Fruit fly (Drosophila melanogaster) whole organism, embryonic: ENCODE measurements around the gene betaTub65B.
A peak's percentile ranks its signal among the peaks of the same experiment; 100 is the strongest.

Experiments used
- Awh ChIP-seq: fragments of 200-800 bp; sonication (Bioruptor generic); IDR thresholded peaks from 2 replicates; pipeline ENCODE4, ENCODE4 v1.3.6; 2022; ENCODE audit warnings: missing biosample characterization, missing genetic modification characterization
- Bdp1 ChIP-seq: fragments of 200-800 bp; sonication (Bioruptor generic); optimal IDR thresholded peaks from 3 replicates; lab custom pipeline; 2016; ENCODE audit warnings: missing biosample characterization, missing genetic modification characterization
- CG10209 ChIP-seq: fragments of 200-800 bp; sonication (Bioruptor generic); optimal IDR thresholded peaks from 3 replicates; lab custom pipeline; 2017; ENCODE audit warnings: missing biosample characterization, mild to moderate bottlenecking, missing genetic modification characterization, missing genetic modification reagents
- CG10431 ChIP-seq: fragments of 200-800 bp; sonication (Bioruptor generic); optimal IDR thresholded peaks from 3 replicates; lab custom pipeline; 2018; ENCODE audit warnings: missing biosample characterization, mild to moderate bottlenecking, missing genetic modification characterization
- CG12942 ChIP-seq: fragments of 200-800 bp; sonication (Bioruptor generic); optimal IDR thresholded peaks from 3 replicates; lab custom pipeline; 2016; ENCODE audit warnings: missing biosample characterization, missing genetic modification characterization
- CG14050 ChIP-seq: fragments of 200-800 bp; sonication (Bioruptor generic); IDR thresholded peaks from 3 replicates; pipeline ENCODE4 v1.3.6; 2022; ENCODE audit warnings: missing biosample characterization, missing genetic modification characterization
- CG14965 ChIP-seq: fragments of 200-800 bp; sonication (Bioruptor generic); optimal IDR thresholded peaks from 2 replicates; lab custom pipeline; 2016; ENCODE audit warnings: missing biosample characterization, missing genetic modification characterization, borderline replicate concordance
- CG17328 ChIP-seq: fragments of 200-800 bp; sonication (Bioruptor generic); IDR thresholded peaks from 2 replicates; pipeline ENCODE4 v1.3.6; 2022; ENCODE audit warnings: missing biosample characterization, missing genetic modification characterization
- CG17385 ChIP-seq: fragments of 200-800 bp; sonication (Bioruptor generic); optimal IDR thresholded peaks from 3 replicates; lab custom pipeline; 2018; ENCODE audit warnings: missing biosample characterization, mild to moderate bottlenecking, missing genetic modification characterization
- CG18476 ChIP-seq: fragments of 200-800 bp; sonication (Bioruptor generic); optimal IDR thresholded peaks from 2 replicates; lab custom pipeline; 2016; ENCODE audit warnings: missing biosample characterization, mild to moderate bottlenecking, missing genetic modification characterization
- CG18619 ChIP-seq: fragments of 200-800 bp; sonication (Bioruptor generic); optimal IDR thresholded peaks from 3 replicates; lab custom pipeline; 2017; ENCODE audit warnings: missing biosample characterization, mild to moderate bottlenecking, missing genetic modification characterization
- CG30020 ChIP-seq: fragments of 200-800 bp; optimal IDR thresholded peaks from 2 replicates; lab custom pipeline; 2019; ENCODE audit warnings: missing biosample characterization, mild to moderate bottlenecking, missing genetic modification characterization, moderate library complexity
- CG32767 ChIP-seq: fragments of 200-800 bp; sonication (Bioruptor generic); IDR thresholded peaks from 2 replicates; pipeline ENCODE4 v1.3.6; 2022; ENCODE audit warnings: missing biosample characterization, missing genetic modification characterization
- CG4730 ChIP-seq: fragments of 200-800 bp; sonication (Bioruptor generic); IDR thresholded peaks from 2 replicates; pipeline ENCODE4 v1.3.6; 2022; ENCODE audit warnings: missing biosample characterization, missing genetic modification characterization
- D19A ChIP-seq: fragments of 200-800 bp; optimal IDR thresholded peaks from 3 replicates; lab custom pipeline; 2019; ENCODE audit warnings: missing biosample characterization, mild to moderate bottlenecking, missing genetic modification characterization, moderate library complexity
- Doc2 ChIP-seq: fragments of 200-800 bp; sonication (Bioruptor generic); IDR thresholded peaks from 2 replicates; pipeline ENCODE4 v1.3.6; 2022; ENCODE audit warnings: missing biosample characterization, missing genetic modification characterization
- Fer1 ChIP-seq: fragments of 200-800 bp; sonication (Bioruptor generic); optimal IDR thresholded peaks from 2 replicates; lab custom pipeline; 2017; ENCODE audit warnings: missing biosample characterization, mild to moderate bottlenecking, missing genetic modification characterization
- Fer2 ChIP-seq: fragments of 200-800 bp; sonication (Bioruptor generic); optimal IDR thresholded peaks from 2 replicates; lab custom pipeline; 2018; ENCODE audit warnings: missing biosample characterization, mild to moderate bottlenecking, missing genetic modification characterization, moderate library complexity
- HLH3B ChIP-seq: fragments of 200-800 bp; sonication (Bioruptor generic); IDR thresholded peaks from 2 replicates; pipeline ENCODE4 v1.3.6; 2022; ENCODE audit warnings: missing biosample characterization, missing genetic modification characterization
- HLH54F ChIP-seq: fragments of 200-800 bp; sonication (Bioruptor generic); optimal IDR thresholded peaks from 3 replicates; lab custom pipeline; 2016; ENCODE audit warnings: missing biosample characterization, missing genetic modification characterization
- Hey ChIP-seq: fragments of 200-800 bp; sonication (Bioruptor generic); optimal IDR thresholded peaks from 3 replicates; lab custom pipeline; 2018; ENCODE audit warnings: missing biosample characterization, mild to moderate bottlenecking, missing genetic modification characterization
- NFAT ChIP-seq: fragments of 200-800 bp; sonication (Bioruptor generic); IDR thresholded peaks from 2 replicates; pipeline ENCODE4 v1.3.6; 2022; ENCODE audit warnings: missing biosample characterization, missing genetic modification characterization
- Ravus ChIP-seq: fragments of 200-800 bp; sonication (Bioruptor generic); IDR thresholded peaks from 2 replicates; pipeline ENCODE4 v1.3.6; 2022; ENCODE audit warnings: missing biosample characterization, missing genetic modification characterization
- Taf1 ChIP-seq: fragments of 200-800 bp; sonication (Bioruptor generic); IDR thresholded peaks from 2 replicates; pipeline ENCODE4 v1.3.6; 2022; ENCODE audit warnings: missing biosample characterization, missing genetic modification characterization
- Tbp ChIP-seq: fragments of >200 bp; optimal IDR thresholded peaks from 2 replicates; lab custom pipeline; 2018; ENCODE audit warnings: missing biosample characterization, missing genetic modification characterization
- abd-A ChIP-seq: fragments of 200-800 bp; sonication (Bioruptor generic); optimal IDR thresholded peaks from 3 replicates; lab custom pipeline; 2019; ENCODE audit warnings: missing biosample characterization, mild to moderate bottlenecking, missing genetic modification characterization, moderate library complexity
- br ChIP-seq: fragments of >200 bp; optimal IDR thresholded peaks from 2 replicates; lab custom pipeline; 2017
- caup ChIP-seq: fragments of 200-800 bp; sonication (Bioruptor generic); optimal IDR thresholded peaks from 3 replicates; lab custom pipeline; 2017; ENCODE audit warnings: missing biosample characterization, mild to moderate bottlenecking, missing genetic modification characterization, moderate library complexity; ENCODE audit not compliant: severe bottlenecking
- chn ChIP-seq: fragments of 200-800 bp; sonication (Bioruptor generic); optimal IDR thresholded peaks from 2 replicates; lab custom pipeline; 2016; ENCODE audit warnings: missing biosample characterization, missing genetic modification characterization
- ci ChIP-seq: fragments of 200-800 bp; sonication (Bioruptor generic); IDR thresholded peaks from 3 replicates; pipeline ENCODE4 v1.3.6; 2022; ENCODE audit warnings: missing biosample characterization, missing genetic modification characterization
- crol ChIP-seq: fragments of 200-800 bp; sonication (Bioruptor generic); IDR thresholded peaks from 2 replicates; pipeline ENCODE4 v1.3.6; 2022; ENCODE audit warnings: missing biosample characterization, missing genetic modification characterization
- da ChIP-seq: fragments of 200-800 bp; sonication (Bioruptor generic); optimal IDR thresholded peaks from 2 replicates; lab custom pipeline; 2016; ENCODE audit warnings: missing biosample characterization, missing genetic modification characterization
- dimm ChIP-seq: fragments of 200-800 bp; sonication (Bioruptor generic); IDR thresholded peaks from 2 replicates; pipeline ENCODE4 v1.3.6; 2022; ENCODE audit warnings: missing biosample characterization, missing genetic modification characterization
- dmrt99B ChIP-seq: fragments of 200-800 bp; sonication (Bioruptor generic); optimal IDR thresholded peaks from 2 replicates; lab custom pipeline; 2018; ENCODE audit warnings: missing biosample characterization, mild to moderate bottlenecking, missing genetic modification characterization, moderate library complexity
- eyg ChIP-seq: fragments of 200-800 bp; sonication (Bioruptor generic); optimal IDR thresholded peaks from 3 replicates; lab custom pipeline; 2016; ENCODE audit warnings: missing biosample characterization, missing genetic modification characterization
- fd64A ChIP-seq: fragments of 200-800 bp; sonication (Bioruptor generic); optimal IDR thresholded peaks from 3 replicates; lab custom pipeline; 2018; ENCODE audit warnings: missing biosample characterization, mild to moderate bottlenecking, missing genetic modification characterization
- fd96Cb ChIP-seq: fragments of 200-800 bp; sonication (Bioruptor generic); optimal IDR thresholded peaks from 2 replicates; lab custom pipeline; 2018; ENCODE audit warnings: missing biosample characterization, mild to moderate bottlenecking, missing genetic modification characterization, moderate library complexity
- grn ChIP-seq: fragments of 200-800 bp; sonication (Bioruptor generic); optimal IDR thresholded peaks from 3 replicates; lab custom pipeline; 2017; ENCODE audit warnings: missing biosample characterization, missing genetic modification characterization
- h ChIP-seq: fragments of >200 bp; optimal IDR thresholded peaks from 2 replicates; lab custom pipeline; 2017
- jumu ChIP-seq: fragments of 200-800 bp; sonication (Bioruptor generic); optimal IDR thresholded peaks from 3 replicates; lab custom pipeline; 2016; ENCODE audit warnings: missing biosample characterization, missing genetic modification characterization
- kni ChIP-seq: fragments of 200-800 bp; sonication (Bioruptor generic); optimal IDR thresholded peaks from 3 replicates; lab custom pipeline; 2017; ENCODE audit warnings: mild to moderate bottlenecking, missing biosample characterization, missing genetic modification reagents, missing genetic modification characterization
- oc ChIP-seq: fragments of 200-800 bp; sonication (Bioruptor generic); optimal IDR thresholded peaks from 2 replicates; lab custom pipeline; 2018; ENCODE audit warnings: missing biosample characterization, mild to moderate bottlenecking, missing genetic modification characterization, moderate library complexity
- pb ChIP-seq: fragments of 200-800 bp; sonication (Bioruptor generic); optimal IDR thresholded peaks from 3 replicates; lab custom pipeline; 2016; ENCODE audit warnings: missing biosample characterization, missing genetic modification characterization
- peb ChIP-seq: fragments of 200-800 bp; sonication (Bioruptor generic); IDR thresholded peaks from 2 replicates; pipeline ENCODE4 v1.3.6; 2022; ENCODE audit warnings: missing biosample characterization, missing genetic modification characterization
- rib ChIP-seq: fragments of 200-800 bp; sonication (Bioruptor generic); IDR thresholded peaks from 2 replicates; pipeline ENCODE4 v1.3.6; 2022; ENCODE audit warnings: missing biosample characterization, missing genetic modification characterization
- row ChIP-seq: fragments of 200-800 bp; sonication (Bioruptor generic); IDR thresholded peaks from 3 replicates; pipeline ENCODE4 v1.3.6; 2022; ENCODE audit warnings: missing biosample characterization, missing genetic modification characterization
- run ChIP-seq: fragments of 200-800 bp; sonication (Bioruptor generic); optimal IDR thresholded peaks from 3 replicates; lab custom pipeline; 2018; ENCODE audit warnings: missing biosample characterization, mild to moderate bottlenecking, missing genetic modification characterization
- sd ChIP-seq: fragments of 200-800 bp; sonication (Bioruptor generic); optimal IDR thresholded peaks from 3 replicates; lab custom pipeline; 2018; ENCODE audit warnings: missing biosample characterization, mild to moderate bottlenecking, missing genetic modification characterization, moderate library complexity
- sens ChIP-seq: fragments of 200-800 bp; sonication (Bioruptor generic); peaks from one replicate; lab custom pipeline; 2016; ENCODE audit warnings: missing biosample characterization, missing genetic modification characterization
- sqz ChIP-seq: fragments of 200-800 bp; sonication (Bioruptor generic); optimal IDR thresholded peaks from 3 replicates; lab custom pipeline; 2018; ENCODE audit warnings: missing biosample characterization, mild to moderate bottlenecking, missing genetic modification characterization
- toy ChIP-seq: fragments of 200-800 bp; sonication (Bioruptor generic); IDR thresholded peaks from 2 replicates; pipeline ENCODE4 v1.3.6; 2022; ENCODE audit warnings: missing biosample characterization, missing genetic modification characterization
- wor ChIP-seq: fragments of 200-800 bp; sonication (Bioruptor generic); IDR thresholded peaks from 2 replicates; pipeline ENCODE4 v1.3.6; 2022; ENCODE audit warnings: missing biosample characterization, missing genetic modification characterization
- z ChIP-seq: fragments of 200-800 bp; sonication (Bioruptor generic); IDR thresholded peaks from 3 replicates; pipeline ENCODE4 v1.3.6; 2022; ENCODE audit warnings: missing biosample characterization, missing genetic modification characterization

betaTub65B gene

DNA sequence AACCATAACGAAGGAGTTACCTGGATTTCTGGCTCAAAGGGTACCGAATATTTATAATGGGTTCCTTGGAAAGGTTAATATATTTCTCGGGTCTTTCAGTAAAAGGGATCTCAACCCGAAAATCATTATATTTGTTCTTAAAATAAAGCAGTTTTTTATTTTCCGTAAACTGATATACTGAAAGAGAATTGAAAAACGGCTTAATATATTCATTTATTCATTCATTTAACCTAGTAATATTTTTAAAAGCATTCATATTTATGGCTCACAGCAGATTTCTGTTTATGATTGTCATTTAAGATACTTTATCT lies 33.7 kb upstream of the betaTub65B start (continued):
- TF ChIP-seq Tbp (GFP tag; lab: Kevin White, UChicago) (no peak), CG17328 (GFP tag; lab: Robert Waterston, UW) (0 out of 2 replicates have a peak, but pooled peaks have one; percentile 0), jumu (GFP tag; lab: Kevin White, UChicago) (no peak), fd96Cb (tag; lab: Kevin White, UChicago) (no peak), da (GFP tag; lab: Kevin White, UChicago) (no peak), run (no peak)

DNA sequence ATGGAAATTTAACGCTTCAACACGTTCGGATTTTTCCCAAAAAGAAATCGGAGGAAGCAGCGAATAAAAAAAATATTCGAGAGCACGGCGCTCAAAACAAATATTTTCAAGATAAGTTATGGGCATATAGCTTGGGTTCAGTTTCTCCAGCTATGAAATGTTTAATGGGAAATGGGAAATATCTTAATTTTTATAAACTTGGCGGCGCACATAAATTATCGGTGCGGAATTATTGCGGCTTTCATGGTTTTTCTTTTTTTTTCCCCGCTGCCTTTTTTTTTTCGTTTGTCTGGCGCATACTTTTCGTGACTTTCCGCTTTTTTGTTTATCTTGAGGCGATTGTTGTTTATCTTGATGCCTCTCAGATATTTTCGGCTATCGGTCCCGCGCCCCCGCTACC lies 32.5 kb upstream of the betaTub65B start:
- TF ChIP-seq Bdp1 (GFP tag; lab: Kevin White, UChicago), result no peak
- TF ChIP-seq pb (GFP tag; lab: Kevin White, UChicago), result no peak
- peak; percentile 51; the same call in 1 of the 2 replicates for TF ChIP-seq crol (GFP tag; lab: Robert Waterston, UW)
- TF ChIP-seq sens (GFP tag; lab: Kevin White, UChicago), result peak; percentile 23
- no peak for TF ChIP-seq CG10209 (GFP tag; lab: Kevin White, UChicago)
- peak; percentile 67 for TF ChIP-seq abd-A (tag; lab: Kevin White, UChicago)
- no peak for TF ChIP-seq CG4730 (GFP tag; lab: Robert Waterston, UW)
- TF ChIP-seq Ravus (GFP tag; lab: Robert Waterston, UW), result no peak
- no peak for TF ChIP-seq rib (GFP tag; lab: Robert Waterston, UW)
- no peak for TF ChIP-seq chn
- TF ChIP-seq CG30020, result no peak
- no peak for TF ChIP-seq dimm (GFP tag; lab: Robert Waterston, UW)
- TF ChIP-seq CG18476 (GFP tag; lab: Kevin White, UChicago), result no peak
- TF ChIP-seq dmrt99B (tag; lab: Kevin White, UChicago), result no peak
- TF ChIP-seq h, result no peak
- no peak for TF ChIP-seq Taf1 (GFP tag; lab: Robert Waterston, UW)
- TF ChIP-seq z (GFP tag; lab: Robert Waterston, UW), result no peak
- TF ChIP-seq CG17385, result no peak
- peak; percentile 77 for TF ChIP-seq sqz (GFP tag; lab: Kevin White, UChicago)
- no peak for TF ChIP-seq toy (GFP tag; lab: Robert Waterston, UW)
- no peak for TF ChIP-seq fd64A
- no peak for TF ChIP-seq br (lab: Kevin White, UChicago)
- TF ChIP-seq Fer2 (tag; lab: Kevin White, UChicago), result no peak
- TF ChIP-seq NFAT (GFP tag; lab: Robert Waterston, UW), result no peak
- no peak for TF ChIP-seq row (GFP tag; lab: Robert Waterston, UW)
- TF ChIP-seq CG14965 (GFP tag; lab: Kevin White, UChicago), result no peak
- TF ChIP-seq eyg (GFP tag; lab: Kevin White, UChicago), result no peak
- TF ChIP-seq oc (tag; lab: Kevin White, UChicago), result peak; percentile 32
- no peak for TF ChIP-seq CG14050
- no peak for TF ChIP-seq CG10431
- no peak for TF ChIP-seq Awh (GFP tag; lab: Robert Waterston, UW)
- TF ChIP-seq HLH54F (GFP tag; lab: Kevin White, UChicago), result no peak
- no peak for TF ChIP-seq Doc2 (GFP tag; lab: Robert Waterston, UW)
- TF ChIP-seq ci (GFP tag; lab: Robert Waterston, UW), result peak; percentile 23; the same call in 1 of the 3 replicates
- no peak for TF ChIP-seq D19A (tag; lab: Kevin White, UChicago)
- no peak for TF ChIP-seq caup (GFP tag; lab: Kevin White, UChicago)
- peak; percentile 18 for TF ChIP-seq kni (GFP tag; lab: Kevin White, UChicago)
- TF ChIP-seq Hey (tag; lab: Kevin White, UChicago), result no peak
- TF ChIP-seq CG32767 (GFP tag; lab: Robert Waterston, UW), result no peak
- peak; percentile 38 for TF ChIP-seq run
- TF ChIP-seq wor, result no peak
- TF ChIP-seq peb (GFP tag; lab: Robert Waterston, UW), result no peak
- peak; percentile 38 for TF ChIP-seq grn (GFP tag; lab: Kevin White, UChicago)
- TF ChIP-seq sd, result peak; percentile 97
- TF ChIP-seq CG12942 (GFP tag; lab: Kevin White, UChicago), result no peak
- TF ChIP-seq HLH3B (GFP tag; lab: Robert Waterston, UW), result no peak
- TF ChIP-seq CG18619 (GFP tag; lab: Kevin White, UChicago), result no peak
- no peak for TF ChIP-seq Fer1
